Worm (Caenorhabditis elegans) whole organism, L1 larva: ENCODE results near the gene M01B2.10.

Experiments used
- alr-1 ChIP-seq: fragments of 200-800 bp; sonication (Bioruptor generic); optimal IDR thresholded peaks from 2 replicates; lab custom pipeline; 2018; ENCODE audit warnings: borderline replicate concordance, mild to moderate bottlenecking, missing genetic modification characterization, missing compliant biosample characterization
- ceh-88 ChIP-seq: fragments of 200-800 bp; sonication (Bioruptor generic); IDR thresholded peaks from 2 replicates; pipeline ENCODE4 v1.3.6; 2022; ENCODE audit warnings: missing genetic modification characterization, missing compliant biosample characterization
- ces-1 ChIP-seq: fragments of 150-350 bp; optimal IDR thresholded peaks from 2 replicates; lab custom pipeline; 2014; ENCODE audit warnings: missing biosample characterization, missing genetic modification reagents, missing genetic modification characterization
- jun-1 ChIP-seq: fragments of 150-350 bp; optimal IDR thresholded peaks from 2 replicates; lab custom pipeline; 2014; ENCODE audit warnings: missing biosample characterization, missing genetic modification reagents, missing genetic modification characterization
- nhr-237 ChIP-seq: fragments of 150-350 bp; optimal IDR thresholded peaks from 2 replicates; lab custom pipeline; 2014; ENCODE audit warnings: missing biosample characterization, missing genetic modification characterization
- pqm-1 ChIP-seq: sonication (generic microtip); optimal IDR thresholded peaks from 3 replicates; lab custom pipeline; 2017; ENCODE audit warnings: missing biosample characterization, missing genetic modification characterization
- sup-37 ChIP-seq: fragments of 200-800 bp; sonication (Bioruptor generic); optimal IDR thresholded peaks from 2 replicates; lab custom pipeline; 2018; ENCODE audit warnings: mild to moderate bottlenecking, missing genetic modification characterization, missing compliant biosample characterization
- ztf-11 ChIP-seq, 2 experiments: sonication (generic microtip); optimal IDR thresholded peaks; 2 replicates each; lab custom pipeline; 2016 to 2017; ENCODE audit warnings: missing genetic modification characterization in 2 of 2, missing biosample characterization in 1 of 2, missing compliant biosample characterization in 1 of 2

DNA sequence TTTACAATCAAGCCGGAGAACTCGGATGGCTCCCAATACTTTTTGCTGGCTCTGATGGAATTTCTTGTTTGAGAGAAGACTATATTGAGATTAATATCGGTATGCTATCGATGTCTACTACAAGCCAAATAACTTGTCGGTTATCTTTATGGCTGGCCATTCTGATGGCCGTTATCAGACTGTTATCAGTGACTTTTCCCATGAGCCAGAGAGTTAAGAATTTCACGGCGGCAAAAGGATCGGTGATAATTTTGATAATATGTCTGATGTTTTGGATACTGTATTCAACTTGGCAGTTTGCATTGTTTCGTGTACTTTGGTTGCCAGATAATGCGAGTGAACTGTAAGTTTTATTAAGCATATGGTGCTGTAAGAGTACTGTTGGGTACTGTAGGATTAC, 36.0 kb downstream of the M01B2.10 start:
- TF ChIP-seq ces-1 (no peak), nhr-237 (tag; lab: Kevin White, UChicago) (no peak), pqm-1 (tag; lab: Kevin White, UChicago) (no peak), ceh-88 (GFP tag; lab: Robert Waterston, UW) (no peak), sup-37 (GFP tag; lab: Kevin White, UChicago) (no peak), alr-1 (tag; lab: Kevin White, UChicago) (no peak), ztf-11 (tag; optimal IDR thresholded peaks at IDR 0.05; lab: Kevin White, UChicago) (no peak), jun-1 (no peak)
